Worm (Caenorhabditis elegans): ENCODE data around the gene F31D5.2.

The F31D5.2 gene

ce11 chrII:4238963-4239362, 23.5 kb downstream of the F31D5.2 start:
- TF ChIP-seq tbx-8 (GFP tag; optimal IDR thresholded peaks at IDR 0.05): no peak
- no peak for TF ChIP-seq bed-3 (GFP tag; optimal IDR thresholded peaks at IDR 0.05)

ce11 chrII:4244959-4245358, 29.5 kb downstream of the F31D5.2 start:
- no peak for TF ChIP-seq mls-2 (tag; optimal IDR thresholded peaks at IDR 0.05)
- no peak for TF ChIP-seq nhr-12 (tag; optimal IDR thresholded peaks at IDR 0.05)
- no peak for TF ChIP-seq mab-5 (tag; optimal IDR thresholded peaks at IDR 0.05)
- no peak for TF ChIP-seq unc-120 (tag; optimal IDR thresholded peaks at IDR 0.05; ENCODE audit: poor library complexity, severe bottlenecking)
- TF ChIP-seq snpc-4 (tag; optimal IDR thresholded peaks at IDR 0.05): no peak
- no peak for TF ChIP-seq lin-32 (GFP tag; optimal IDR thresholded peaks at IDR 0.05)
- no peak for TF ChIP-seq zip-8 (tag; optimal IDR thresholded peaks at IDR 0.05)
- TF ChIP-seq lsy-2 (tag; optimal IDR thresholded peaks at IDR 0.05): no peak
- TF ChIP-seq elt-3 (tag; optimal IDR thresholded peaks at IDR 0.05): no peak
- no peak for TF ChIP-seq hlh-1 (tag; optimal IDR thresholded peaks at IDR 0.05)
- TF ChIP-seq unc-62 (GFP tag; optimal IDR thresholded peaks at IDR 0.05): no peak
- no peak for TF ChIP-seq pha-4 (tag; optimal IDR thresholded peaks at IDR 0.05)
- no peak for TF ChIP-seq nhr-2 (tag; optimal IDR thresholded peaks at IDR 0.05)
- no peak for TF ChIP-seq nhr-28 (tag; optimal IDR thresholded peaks at IDR 0.05)
- TF ChIP-seq sem-2 (GFP tag; optimal IDR thresholded peaks at IDR 0.05): no peak
- TF ChIP-seq ceh-83 (GFP tag; optimal IDR thresholded peaks at IDR 0.05): no peak
- no peak for TF ChIP-seq ztf-11 (tag; optimal IDR thresholded peaks at IDR 0.05)

DNA sequence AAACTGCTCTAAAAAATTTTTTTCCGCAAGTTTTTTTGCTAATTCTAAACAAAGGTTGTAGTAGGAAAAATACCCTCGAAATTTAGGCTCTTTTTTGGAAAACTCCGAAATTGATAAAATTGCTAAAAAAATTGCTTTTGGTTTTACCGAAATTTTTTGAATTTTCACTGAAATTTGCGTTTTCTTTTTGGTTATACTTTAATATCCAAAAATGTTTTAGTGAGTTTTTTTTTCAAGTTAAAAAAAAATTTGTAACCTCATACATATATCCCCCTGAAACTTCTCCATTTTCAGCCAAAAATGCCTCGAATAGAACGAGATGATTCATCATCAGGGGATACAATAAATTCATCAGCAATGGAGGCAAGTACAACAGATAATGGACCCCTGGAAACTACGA, 31.5 kb downstream of the F31D5.2 start, which contains the start of gene gpa-11:
TSS of gene gpa-11 (plus strand) at position 301 of the 400 bp plus-strand sequence.
- TF ChIP-seq nhr-76 (tag; optimal IDR thresholded peaks at IDR 0.05) (no peak), ces-1 (GFP tag; optimal IDR thresholded peaks at IDR 0.05) (no peak), unc-39 (tag; optimal IDR thresholded peaks at IDR 0.05) (no peak), mab-5 (tag; optimal IDR thresholded peaks at IDR 0.05) (no peak)

DNA sequence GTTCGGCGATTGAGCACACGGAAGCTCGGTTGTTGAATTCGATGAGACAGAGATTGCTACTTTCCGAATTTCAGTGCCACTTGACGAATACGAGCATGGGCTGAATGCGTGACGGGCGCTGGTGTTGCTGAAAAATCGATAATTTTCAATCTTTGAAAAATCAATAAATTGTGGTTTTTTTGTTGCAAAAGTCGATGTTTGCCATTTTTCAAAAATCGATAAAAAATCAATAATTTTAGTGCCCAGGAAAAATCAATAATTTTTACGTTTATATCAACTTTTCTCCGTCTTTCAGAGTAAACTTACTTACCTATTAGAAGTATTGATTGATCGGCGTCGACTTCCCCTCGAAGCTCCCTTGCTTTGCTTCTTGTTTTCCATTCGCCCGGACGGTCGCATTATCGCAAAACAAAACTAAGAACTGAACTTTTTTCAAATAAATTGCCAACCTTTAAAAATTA, 41.2 kb downstream of the F31D5.2 start, which contains the start of gene C16A11.7:
TSS of gene C16A11.7 (minus strand) at position 411 of the 461 bp plus-strand sequence.
- TF ChIP-seq nhr-28 (tag; optimal IDR thresholded peaks at IDR 0.05): no peak

DNA sequence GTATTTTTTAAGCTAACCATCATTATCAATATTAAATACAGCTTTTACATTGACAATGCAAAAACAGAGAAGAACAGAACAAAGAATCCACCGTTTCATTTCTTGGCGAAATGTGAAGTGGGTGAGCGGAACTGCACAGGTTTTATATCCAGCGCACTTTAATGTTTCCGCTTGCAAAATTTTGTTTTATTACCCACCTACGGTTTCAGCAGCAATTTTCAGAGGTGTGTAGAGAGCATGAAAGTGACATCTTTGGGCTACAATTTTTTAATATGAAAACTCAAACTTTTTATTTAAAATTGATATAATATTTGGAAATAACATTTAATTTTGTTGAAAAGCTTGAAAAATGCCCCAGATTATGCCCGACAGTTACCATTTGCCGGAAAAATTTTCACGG, 43.3 kb downstream of the F31D5.2 start, which contains the start of gene clec-135:
TSS of gene clec-135 (minus strand) at position 101 of the 400 bp plus-strand sequence.
- TF ChIP-seq tbx-8 (GFP tag; optimal IDR thresholded peaks at IDR 0.05) (no peak), ceh-39 (tag; optimal IDR thresholded peaks at IDR 0.05) (no peak), snpc-4 (tag; optimal IDR thresholded peaks at IDR 0.05) (no peak), drap-1 (GFP tag; optimal IDR thresholded peaks at IDR 0.05) (no peak), sptf-1 (tag; optimal IDR thresholded peaks at IDR 0.05) (no peak), pha-4 (tag; optimal IDR thresholded peaks at IDR 0.05) (no peak), cnd-1 (tag; optimal IDR thresholded peaks at IDR 0.05) (no peak), sem-2 (GFP tag; optimal IDR thresholded peaks at IDR 0.05) (no peak), hlh-1 (tag; optimal IDR thresholded peaks at IDR 0.05) (no peak), lsy-2 (tag; optimal IDR thresholded peaks at IDR 0.05) (no peak)

DNA sequence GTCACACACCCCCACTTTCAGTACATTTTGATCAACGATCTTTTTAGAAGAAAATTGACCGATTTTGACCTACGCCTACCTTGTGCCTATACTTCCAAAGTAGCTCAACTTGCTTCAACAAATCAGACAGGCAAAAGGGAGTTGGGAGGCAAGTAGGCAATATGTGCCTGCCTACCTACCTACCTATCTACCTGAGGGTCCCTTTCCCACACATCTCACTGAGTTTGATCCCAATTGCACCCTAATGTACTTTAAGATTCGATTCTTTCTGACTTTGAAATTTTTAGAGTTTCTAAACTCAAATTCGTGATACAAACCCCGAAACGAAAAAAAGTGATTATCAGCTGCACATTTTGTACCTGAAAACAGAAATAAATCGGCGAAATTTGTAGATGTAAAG, 52.3 kb downstream of the F31D5.2 start:
- TF ChIP-seq tbx-8 (GFP tag; optimal IDR thresholded peaks at IDR 0.05): no peak
- no peak for TF ChIP-seq nhr-76 (tag; optimal IDR thresholded peaks at IDR 0.05)
- no peak for TF ChIP-seq drap-1 (GFP tag; optimal IDR thresholded peaks at IDR 0.05)
- no peak for TF ChIP-seq ces-1 (GFP tag; optimal IDR thresholded peaks at IDR 0.05)
- TF ChIP-seq bed-3 (GFP tag; optimal IDR thresholded peaks at IDR 0.05): no peak
- TF ChIP-seq nhr-12 (tag; optimal IDR thresholded peaks at IDR 0.05): no peak
- TF ChIP-seq ztf-11 (tag; optimal IDR thresholded peaks at IDR 0.05): no peak
- TF ChIP-seq nhr-2 (tag; optimal IDR thresholded peaks at IDR 0.05): no peak
- TF ChIP-seq unc-120 (tag; optimal IDR thresholded peaks at IDR 0.05; ENCODE audit: poor library complexity, severe bottlenecking): no peak
- TF ChIP-seq pha-4 (tag; optimal IDR thresholded peaks at IDR 0.05): no peak
- no peak for TF ChIP-seq zip-8 (tag; optimal IDR thresholded peaks at IDR 0.05)
- no peak for TF ChIP-seq blmp-1 (tag; optimal IDR thresholded peaks at IDR 0.05)
- no peak for TF ChIP-seq mab-5 (tag; optimal IDR thresholded peaks at IDR 0.05)
- no peak for TF ChIP-seq mls-2 (tag; optimal IDR thresholded peaks at IDR 0.05)
- no peak for TF ChIP-seq hlh-1 (tag; optimal IDR thresholded peaks at IDR 0.05)
